Fruit fly (Drosophila melanogaster): ENCODE measurements around the gene heca.

The heca gene

dm6 chr3R:30334359-30334954 lies 56.7 kb downstream of the heca start (continued):
- TF ChIP-seq CG3281 (GFP tag; optimal IDR thresholded peaks at IDR 0.05) (no peak), CG17186 (GFP tag; optimal IDR thresholded peaks at IDR 0.05) (no peak), CG13287 (GFP tag; IDR thresholded peaks at IDR 0.05; ENCODE audit: partially characterized antibody) (no peak), hkb (optimal IDR thresholded peaks at IDR 0.05) (no peak), hkb (GFP tag; IDR thresholded peaks at IDR 0.05) (no peak), nau (GFP tag; optimal IDR thresholded peaks at IDR 0.05) (no peak), CG3407 (GFP tag; optimal IDR thresholded peaks at IDR 0.05) (no peak), Dbx (GFP tag; IDR thresholded peaks at IDR 0.05) (no peak), en (GFP tag; optimal IDR thresholded peaks at IDR 0.05) (no peak), CG14965 (GFP tag; optimal IDR thresholded peaks at IDR 0.05; ENCODE audit: borderline replicate concordance) (no peak), row (GFP tag; IDR thresholded peaks at IDR 0.05) (0 out of 3 replicates have a peak, but pooled peaks have one; percentile 29), Nf-YA (GFP tag; IDR thresholded peaks at IDR 0.05) (no peak), CG13894 (tag; optimal IDR thresholded peaks at IDR 0.05) (no peak), jing (GFP tag; optimal IDR thresholded peaks at IDR 0.05) (no peak), fru (optimal IDR thresholded peaks at IDR 0.05) (no peak), CG8924 (tag; optimal IDR thresholded peaks at IDR 0.05) (no peak), emc (GFP tag; optimal IDR thresholded peaks at IDR 0.05) (no peak), Six4 (GFP tag; optimal IDR thresholded peaks at IDR 0.05) (no peak), so (GFP tag; IDR thresholded peaks at IDR 0.05) (no peak), CG11093 (GFP tag; IDR thresholded peaks at IDR 0.05) (no peak), CTCF (GFP tag; optimal IDR thresholded peaks at IDR 0.05) (no peak), CG12299 (tag; optimal IDR thresholded peaks at IDR 0.05) (no peak), Neu2 (GFP tag; optimal IDR thresholded peaks at IDR 0.05; ENCODE audit: borderline replicate concordance) (no peak), Lhr (GFP tag; optimal IDR thresholded peaks at IDR 0.05) (no peak), chif (GFP tag; optimal IDR thresholded peaks at IDR 0.05) (no peak), pros (GFP tag; optimal IDR thresholded peaks at IDR 0.05) (peak; percentile 62), lab (GFP tag; optimal IDR thresholded peaks at IDR 0.05) (no peak), fu2 (GFP tag; optimal IDR thresholded peaks at IDR 0.05) (no peak), CG30431 (GFP tag; optimal IDR thresholded peaks at IDR 0.05) (peak; percentile 31), dmrt11E (tag; optimal IDR thresholded peaks at IDR 0.05) (peak; percentile 54), gcm2 (GFP tag; optimal IDR thresholded peaks at IDR 0.05) (no peak), CG11456 (GFP tag; IDR thresholded peaks at IDR 0.05) (no peak), CG12155 (GFP tag; optimal IDR thresholded peaks at IDR 0.05) (no peak), kah (GFP tag; optimal IDR thresholded peaks at IDR 0.05) (no peak), TFAM (GFP tag; optimal IDR thresholded peaks at IDR 0.05) (no peak), phol (tag; optimal IDR thresholded peaks at IDR 0.05) (peak; percentile 2), h (optimal IDR thresholded peaks at IDR 0.05) (no peak), slou (GFP tag; optimal IDR thresholded peaks at IDR 0.05) (no peak), Sry-δ (GFP tag; optimal IDR thresholded peaks at IDR 0.05) (no peak), CG12744 (GFP tag; optimal IDR thresholded peaks at IDR 0.05) (no peak), zen (tag; optimal IDR thresholded peaks at IDR 0.05) (no peak), NC2β (GFP tag; optimal IDR thresholded peaks at IDR 0.05) (no peak), Dek (tag; optimal IDR thresholded peaks at IDR 0.05) (no peak), CG18262 (tag; optimal IDR thresholded peaks at IDR 0.05) (peak; percentile 46), Pdp1 (GFP tag; optimal IDR thresholded peaks at IDR 0.05) (peak in 1 of 2 experiments; percentile 8), CG17829 (tag; optimal IDR thresholded peaks at IDR 0.05) (no peak), CG13123 (GFP tag; optimal IDR thresholded peaks at IDR 0.05) (no peak), CG12942 (GFP tag; optimal IDR thresholded peaks at IDR 0.05) (no peak), Hr39 (optimal IDR thresholded peaks at IDR 0.05) (no peak), CG9817 (tag; optimal IDR thresholded peaks at IDR 0.05) (no peak), CG10267 (tag; optimal IDR thresholded peaks at IDR 0.05) (no peak), Blimp-1 (GFP tag; optimal IDR thresholded peaks at IDR 0.05) (peak; percentile 30)
